Fruit fly (Drosophila melanogaster): ENCODE results near the gene CG8043.
A peak's percentile ranks its signal among the peaks of the same experiment; 100 is the strongest.

Gene CG8043

dm6 chr3R:8726632-8727031 lies 49.9 kb downstream of the CG8043 start, which contains the start of gene CG8159:
CG8159 (plus strand) TSS chr3R:8726854.
- TF ChIP-seq Mad (GFP tag; optimal IDR thresholded peaks at IDR 0.05) = no peak
- no peak for TF ChIP-seq Ada2b (GFP tag; IDR thresholded peaks at IDR 0.05)
- TF ChIP-seq da (GFP tag; optimal IDR thresholded peaks at IDR 0.05) = no peak
- TF ChIP-seq sob (GFP tag; IDR thresholded peaks at IDR 0.05) = no peak
- no peak for TF ChIP-seq inv (GFP tag; IDR thresholded peaks at IDR 0.05; ENCODE audit: partially characterized antibody)
- TF ChIP-seq crol (GFP tag; IDR thresholded peaks at IDR 0.05) = no peak
- TF ChIP-seq kni (GFP tag; optimal IDR thresholded peaks at IDR 0.05) = no peak
- TF ChIP-seq CG4730 (GFP tag; IDR thresholded peaks at IDR 0.05) = no peak
- TF ChIP-seq gfzf (GFP tag; optimal IDR thresholded peaks at IDR 0.05) = peak; percentile 7
- TF ChIP-seq H2.0 (GFP tag; IDR thresholded peaks at IDR 0.05) = no peak
- TF ChIP-seq CG9797 (GFP tag; optimal IDR thresholded peaks at IDR 0.05) = no peak
- no peak for TF ChIP-seq CG2712 (tag; optimal IDR thresholded peaks at IDR 0.05)
- no peak for TF ChIP-seq CG10321 (GFP tag; IDR thresholded peaks at IDR 0.05)
- TF ChIP-seq Dp (GFP tag; optimal IDR thresholded peaks at IDR 0.05) = peak; percentile 63
- 0 out of 2 replicates have a peak, but pooled peaks have one; percentile 15 for TF ChIP-seq Rfx (GFP tag; IDR thresholded peaks at IDR 0.05)
- TF ChIP-seq CG10267 (tag; optimal IDR thresholded peaks at IDR 0.05) = peak; percentile 81
- no peak for TF ChIP-seq CG7745 (tag; optimal IDR thresholded peaks at IDR 0.05)
- peak; percentile 44 for TF ChIP-seq pzg (GFP tag; optimal IDR thresholded peaks at IDR 0.05)
- TF ChIP-seq Myb (GFP tag; optimal IDR thresholded peaks at IDR 0.05) = peak; percentile 93
- TF ChIP-seq Xrp1 (GFP tag; IDR thresholded peaks at IDR 0.05) = no peak
- TF ChIP-seq Hr51 (GFP tag; optimal IDR thresholded peaks at IDR 0.05) = no peak
- no peak for TF ChIP-seq CG17829 (tag; optimal IDR thresholded peaks at IDR 0.05)
- TF ChIP-seq CG11456 (GFP tag; IDR thresholded peaks at IDR 0.05) = no peak
- TF ChIP-seq CG34224 (GFP tag; IDR thresholded peaks at IDR 0.05; ENCODE audit: partially characterized antibody) = no peak
- TF ChIP-seq wek (GFP tag; optimal IDR thresholded peaks at IDR 0.05) = no peak
- TF ChIP-seq Dbx (GFP tag; IDR thresholded peaks at IDR 0.05) = no peak
- TF ChIP-seq CG18011 (GFP tag; optimal IDR thresholded peaks at IDR 0.05) = no peak
- no peak for TF ChIP-seq CTCF (GFP tag; optimal IDR thresholded peaks at IDR 0.05)
- peak; percentile 6 for TF ChIP-seq CG2120 (GFP tag; optimal IDR thresholded peaks at IDR 0.05)
- TF ChIP-seq Usf (GFP tag; optimal IDR thresholded peaks at IDR 0.05) = no peak
- peak; percentile 8 for TF ChIP-seq MESR4 (GFP tag; optimal IDR thresholded peaks at IDR 0.05)
- TF ChIP-seq CG6765 (GFP tag; optimal IDR thresholded peaks at IDR 0.05) = no peak
- 0 out of 2 replicates have a peak, but pooled peaks have one; percentile 6 for TF ChIP-seq Bgb (GFP tag; IDR thresholded peaks at IDR 0.05; ENCODE audit: partially characterized antibody)
- no peak for TF ChIP-seq zfh2 (GFP tag; optimal IDR thresholded peaks at IDR 0.05)
- no peak for TF ChIP-seq lola (GFP tag; optimal IDR thresholded peaks at IDR 0.05)
- TF ChIP-seq Ets97D (GFP tag; optimal IDR thresholded peaks at IDR 0.05) = peak; percentile 35
- TF ChIP-seq ATbp (GFP tag; optimal IDR thresholded peaks at IDR 0.05) = no peak
- TF ChIP-seq sens (GFP tag) = peak; percentile 47
- peak; percentile 27 for TF ChIP-seq HmgZ (tag; optimal IDR thresholded peaks at IDR 0.05)
- TF ChIP-seq ssp (GFP tag; IDR thresholded peaks at IDR 0.05) = no peak
- TF ChIP-seq CG33557 (GFP tag; optimal IDR thresholded peaks at IDR 0.05) = no peak
- TF ChIP-seq fd102C (GFP tag; optimal IDR thresholded peaks at IDR 0.05) = no peak
- TF ChIP-seq tin (GFP tag; optimal IDR thresholded peaks at IDR 0.05) = no peak
- TF ChIP-seq stwl (tag; optimal IDR thresholded peaks at IDR 0.05) = peak; percentile 54
- TF ChIP-seq CG4617 (GFP tag; optimal IDR thresholded peaks at IDR 0.05; ENCODE audit: borderline replicate concordance) = peak; percentile 62
- TF ChIP-seq luna (GFP tag; optimal IDR thresholded peaks at IDR 0.05) = no peak
- no peak for TF ChIP-seq Aef1 (GFP tag; IDR thresholded peaks at IDR 0.05)
- TF ChIP-seq MBD-R2 (GFP tag; IDR thresholded peaks at IDR 0.05) = peak; percentile 85
- no peak for TF ChIP-seq CG10654 (GFP tag; optimal IDR thresholded peaks at IDR 0.05)
- TF ChIP-seq mld (GFP tag; IDR thresholded peaks at IDR 0.05; ENCODE audit: partially characterized antibody) = no peak
- no peak for TF ChIP-seq cato (GFP tag; optimal IDR thresholded peaks at IDR 0.05; ENCODE audit: borderline replicate concordance)
